Fruit fly (Drosophila melanogaster): ENCODE results near the gene Pex23.

dm6 chr3L:20296797-20297196, 5.1 kb downstream of the Pex23 start, which contains the start of gene FRG1:
- TF ChIP-seq CG8478 (optimal IDR thresholded peaks at IDR 0.05), result no peak
- no peak for TF ChIP-seq CTCF (optimal IDR thresholded peaks at IDR 0.05)

All from S2 (cell line).